Worm (Caenorhabditis elegans): ENCODE data around the gene F10E7.1.
A peak's percentile ranks its signal among the peaks of the same experiment; 100 is the strongest.

The F10E7.1 gene

ce11 chrII:7104794-7105613 is 21.6 kb upstream of the F10E7.1 start, which contains the start of the genes farl-11 and rpl-33 (continued):
- no peak for TF ChIP-seq unc-39 (tag; optimal IDR thresholded peaks at IDR 0.05)
- TF ChIP-seq pha-4 (tag; optimal IDR thresholded peaks at IDR 0.05) = peak; percentile 98
- TF ChIP-seq nhr-25 (tag; optimal IDR thresholded peaks at IDR 0.05) = peak; percentile 90
- TF ChIP-seq nhr-23 (tag; optimal IDR thresholded peaks at IDR 0.05) = peak; percentile 93
- no peak for TF ChIP-seq nhr-237 (tag; optimal IDR thresholded peaks at IDR 0.05)
- no peak for TF ChIP-seq elt-3 (tag; optimal IDR thresholded peaks at IDR 0.05)
- TF ChIP-seq snpc-4 (tag; optimal IDR thresholded peaks at IDR 0.05) = no peak
- TF ChIP-seq ztf-11 (tag; optimal IDR thresholded peaks at IDR 0.05) = no peak
- no peak for TF ChIP-seq nhr-12 (tag; optimal IDR thresholded peaks at IDR 0.05)
- no peak for TF ChIP-seq nhr-28 (tag; optimal IDR thresholded peaks at IDR 0.05)
- peak; percentile 41 for TF ChIP-seq elt-2 (tag; optimal IDR thresholded peaks at IDR 0.05)
- peak; percentile 81 for TF ChIP-seq ZK546.5 (tag; optimal IDR thresholded peaks at IDR 0.05)

- TF ChIP-seq mdl-1 (tag; optimal IDR thresholded peaks at IDR 0.05) (no peak), nhr-11 (tag; optimal IDR thresholded peaks at IDR 0.05) (no peak), nhr-43 (tag; optimal IDR thresholded peaks at IDR 0.05; ENCODE audit: poor library complexity, severe bottlenecking) (no peak)
Measured at ce11 chrII:7106313-7106712, 20.2 kb upstream of the F10E7.1 start.

- no peak for TF ChIP-seq nfya-1 (tag; optimal IDR thresholded peaks at IDR 0.05; ENCODE audit: insufficient read depth)
- no peak for TF ChIP-seq fos-1 (tag; optimal IDR thresholded peaks at IDR 0.05)
- no peak for TF ChIP-seq pha-4 (tag; optimal IDR thresholded peaks at IDR 0.05)
- no peak for TF ChIP-seq sea-2 (GFP tag; optimal IDR thresholded peaks at IDR 0.05)
- TF ChIP-seq ceh-9 (tag; optimal IDR thresholded peaks at IDR 0.05) = no peak
- TF ChIP-seq egl-5 (tag; optimal IDR thresholded peaks at IDR 0.05) = no peak
- no peak for TF ChIP-seq jun-1 (tag; optimal IDR thresholded peaks at IDR 0.05)
- no peak for TF ChIP-seq lsy-12 (tag; optimal IDR thresholded peaks at IDR 0.05)
Measured at ce11 chrII:7109956-7110355, 16.6 kb upstream of the F10E7.1 start, which contains the start of gene F10E7.9. Gene F10E7.9 (minus strand): TSS chrII:7110056.

- TF ChIP-seq egl-27 (tag; optimal IDR thresholded peaks at IDR 0.05) = no peak
- no peak for TF ChIP-seq elt-2 (tag; optimal IDR thresholded peaks at IDR 0.05)
- no peak for TF ChIP-seq pha-4 (tag; optimal IDR thresholded peaks at IDR 0.05)
- no peak for TF ChIP-seq fkh-2 (tag; optimal IDR thresholded peaks at IDR 0.05)
- TF ChIP-seq zag-1 (tag; optimal IDR thresholded peaks at IDR 0.05) = no peak
- TF ChIP-seq nhr-23 (tag; optimal IDR thresholded peaks at IDR 0.05) = no peak
- no peak for TF ChIP-seq fos-1 (tag; optimal IDR thresholded peaks at IDR 0.05)
- peak; percentile 9 for TF ChIP-seq nfya-1 (tag; optimal IDR thresholded peaks at IDR 0.05; ENCODE audit: insufficient read depth)
- TF ChIP-seq mdl-1 (tag; optimal IDR thresholded peaks at IDR 0.05) = no peak
- no peak for TF ChIP-seq nhr-25 (tag; optimal IDR thresholded peaks at IDR 0.05)
- no peak for TF ChIP-seq lin-39 (tag; optimal IDR thresholded peaks at IDR 0.05)
- peak; percentile 60 for TF ChIP-seq fkh-10 (GFP tag; optimal IDR thresholded peaks at IDR 0.05)
- no peak for TF ChIP-seq ceh-28 (tag; optimal IDR thresholded peaks at IDR 0.05)
- no peak for TF ChIP-seq nhr-237 (tag; optimal IDR thresholded peaks at IDR 0.05)
- no peak for TF ChIP-seq nhr-11 (tag; optimal IDR thresholded peaks at IDR 0.05)
Measured at ce11 chrII:7111012-7111656, 15.4 kb upstream of the F10E7.1 start.

ce11 chrII:7111657-7112049 is 14.9 kb upstream of the F10E7.1 start, which contains the start of gene F10E7.5:
Gene F10E7.5 (plus strand): TSS chrII:7111978.
- TF ChIP-seq eor-1 (tag; optimal IDR thresholded peaks at IDR 0.05) (no peak), lin-39 (tag; optimal IDR thresholded peaks at IDR 0.05) (peak; percentile 27), mdl-1 (tag; optimal IDR thresholded peaks at IDR 0.05) (no peak), pha-4 (tag; optimal IDR thresholded peaks at IDR 0.05) (no peak), nhr-23 (tag; optimal IDR thresholded peaks at IDR 0.05) (no peak), elt-1 (tag; optimal IDR thresholded peaks at IDR 0.05) (no peak), ztf-4 (tag; optimal IDR thresholded peaks at IDR 0.05) (no peak), nhr-25 (tag; optimal IDR thresholded peaks at IDR 0.05) (no peak), unc-39 (tag; optimal IDR thresholded peaks at IDR 0.05) (no peak), nhr-28 (tag; optimal IDR thresholded peaks at IDR 0.05) (no peak), fos-1 (tag; optimal IDR thresholded peaks at IDR 0.05) (no peak), ceh-16 (tag; optimal IDR thresholded peaks at IDR 0.05) (no peak), fkh-2 (tag; optimal IDR thresholded peaks at IDR 0.05) (no peak), pqm-1 (tag; optimal IDR thresholded peaks at IDR 0.05) (no peak), egl-5 (tag; optimal IDR thresholded peaks at IDR 0.05) (no peak), nhr-237 (tag; optimal IDR thresholded peaks at IDR 0.05) (no peak), zag-1 (tag; optimal IDR thresholded peaks at IDR 0.05) (no peak), egl-27 (tag; optimal IDR thresholded peaks at IDR 0.05) (no peak), nhr-43 (tag; optimal IDR thresholded peaks at IDR 0.05; ENCODE audit: poor library complexity, severe bottlenecking) (peak; percentile 13), elt-3 (tag; optimal IDR thresholded peaks at IDR 0.05) (no peak), snpc-4 (tag; optimal IDR thresholded peaks at IDR 0.05) (peak; percentile 41), daf-12 (tag; optimal IDR thresholded peaks at IDR 0.05) (no peak), nhr-77 (tag; optimal IDR thresholded peaks at IDR 0.05) (no peak), R02D3.7 (tag; optimal IDR thresholded peaks at IDR 0.05) (no peak), skn-1 (tag; optimal IDR thresholded peaks at IDR 0.05) (peak; percentile 3), sea-2 (GFP tag; optimal IDR thresholded peaks at IDR 0.05) (no peak), nhr-67 (tag; optimal IDR thresholded peaks at IDR 0.05) (no peak), ztf-11 (tag; optimal IDR thresholded peaks at IDR 0.05) (no peak), nhr-11 (tag; optimal IDR thresholded peaks at IDR 0.05) (no peak), hmg-11 (tag; optimal IDR thresholded peaks at IDR 0.05) (no peak), ceh-9 (tag; optimal IDR thresholded peaks at IDR 0.05) (no peak)

All from whole organism, L3 larva.